Worm (Caenorhabditis elegans): ENCODE results near the gene bath-15.
A peak's percentile ranks its signal among the peaks of the same experiment; 100 is the strongest.
"Not testable (repeated sequence)": the region's sequence is repeated elsewhere in the genome, so short reads cannot be mapped to it uniquely, and the experiment has no call there.

Gene bath-15

ce11 chrIII:7778530-7778929 lies 2.7 kb upstream of the bath-15 start:
- TF ChIP-seq lsy-2 (tag; optimal IDR thresholded peaks at IDR 0.05) = peak in 1 of 2 experiments; percentile 74
- TF ChIP-seq daf-16 (GFP tag; optimal IDR thresholded peaks at IDR 0.05) = peak in 1 of 2 experiments; percentile 23
- TF ChIP-seq daf-16 (tag; optimal IDR thresholded peaks at IDR 0.05) = no peak
- no peak for TF ChIP-seq ceh-20 (GFP tag; IDR thresholded peaks at IDR 0.05)

- TF ChIP-seq php-3 (GFP tag; IDR thresholded peaks at IDR 0.05) (no peak), ztf-11 (tag; optimal IDR thresholded peaks at IDR 0.05) (no peak), ctbp-1 (GFP tag; IDR thresholded peaks at IDR 0.05) (0 out of 2 replicates have a peak, but pooled peaks have one; percentile 13), rbr-2 (tag; optimal IDR thresholded peaks at IDR 0.05) (no peak), aha-1 (tag) (peak; percentile 57), T26A8.4 (GFP tag; IDR thresholded peaks at IDR 0.05) (no peak), spr-3 (GFP tag; optimal IDR thresholded peaks at IDR 0.05) (no peak)
These were observed 2.0 kb downstream of the bath-15 start for ce11 chrIII:7773791-7774190.

ce11 chrIII:7772901-7773300 lies 2.9 kb downstream of the bath-15 start, which contains the start of the genes ZK686.6 and ZK686.1:
ZK686.6 (minus strand) TSS chrIII:7773001.
ZK686.1 (plus strand) TSS chrIII:7773134.
- TF ChIP-seq T20F7.1 (GFP tag; optimal IDR thresholded peaks at IDR 0.05) (no peak), jun-1 (tag; optimal IDR thresholded peaks at IDR 0.05) (no peak), ZK337.2 (GFP tag; IDR thresholded peaks at IDR 0.05) (no peak), daf-12 (tag; optimal IDR thresholded peaks at IDR 0.05) (no peak), saeg-2 (GFP tag; IDR thresholded peaks at IDR 0.05) (no peak), nhr-41 (GFP tag; IDR thresholded peaks at IDR 0.05) (no peak), zfp-2 (tag; optimal IDR thresholded peaks at IDR 0.05) (no peak), sdz-12 (GFP tag; optimal IDR thresholded peaks at IDR 0.05) (no peak), ceh-82 (tag; optimal IDR thresholded peaks at IDR 0.05) (no peak), ZK546.5 (tag; optimal IDR thresholded peaks at IDR 0.05) (no peak), hmg-1.1 (GFP tag; IDR thresholded peaks at IDR 0.05) (no peak), aha-1 (tag) (no peak), attf-4 (tag; optimal IDR thresholded peaks at IDR 0.05) (no peak), snpc-1.2 (GFP tag; IDR thresholded peaks at IDR 0.05) (no peak), Y48G9A.11 (GFP tag; IDR thresholded peaks at IDR 0.05) (no peak), mdl-1 (tag; optimal IDR thresholded peaks at IDR 0.05) (no peak), tag-97 (GFP tag; IDR thresholded peaks at IDR 0.05) (no peak), hlh-30 (tag; optimal IDR thresholded peaks at IDR 0.05; ENCODE audit: insufficient read depth) (no peak), lir-3 (tag; optimal IDR thresholded peaks at IDR 0.05) (no peak), dpl-1 (GFP tag; optimal IDR thresholded peaks at IDR 0.05) (no peak)

- TF ChIP-seq hlh-11 (tag; optimal IDR thresholded peaks at IDR 0.05) = peak; percentile 38
- TF ChIP-seq aha-1 (tag) = peak; percentile 42
- 0 out of 2 replicates have a peak, but pooled peaks have one; percentile 24 for TF ChIP-seq Y48G9A.11 (GFP tag; IDR thresholded peaks at IDR 0.05)
- TF ChIP-seq lsy-2 (tag; optimal IDR thresholded peaks at IDR 0.05) = peak in 1 of 2 experiments; percentile 85
- peak; percentile 51; the same call in 1 of the 2 replicates for TF ChIP-seq T26A8.4 (GFP tag; IDR thresholded peaks at IDR 0.05)
- TF ChIP-seq dve-1 (tag; optimal IDR thresholded peaks at IDR 0.05; ENCODE audit: insufficient read depth) = peak; percentile 59
- peak; percentile 40; the same call in 1 of the 2 replicates for TF ChIP-seq egl-43 (GFP tag; IDR thresholded peaks at IDR 0.05)
- peak; percentile 48; the same call in 1 of the 2 replicates for TF ChIP-seq madf-9 (GFP tag; conservative IDR thresholded peaks at IDR 0.05)
- peak; percentile 55 for TF ChIP-seq dpl-1 (GFP tag; optimal IDR thresholded peaks at IDR 0.05)
- peak; percentile 78 for TF ChIP-seq mes-2 (tag; optimal IDR thresholded peaks at IDR 0.05; ENCODE audit: poor library complexity, severe bottlenecking)
- TF ChIP-seq lin-38 (GFP tag; IDR thresholded peaks at IDR 0.05) = peak; percentile 84
- peak; percentile 41; the same call in 1 of the 2 replicates for TF ChIP-seq arid-1 (GFP tag; conservative IDR thresholded peaks at IDR 0.05)
- peak; percentile 33; the same call in 1 of the 2 replicates for TF ChIP-seq dmd-6 (GFP tag; IDR thresholded peaks at IDR 0.05)
- TF ChIP-seq mep-1 (tag; optimal IDR thresholded peaks at IDR 0.05) = peak; percentile 27
- TF ChIP-seq nhr-102 (tag; optimal IDR thresholded peaks at IDR 0.05) = peak; percentile 53
- peak; percentile 52 for TF ChIP-seq rbr-2 (tag; optimal IDR thresholded peaks at IDR 0.05)
- TF ChIP-seq ceh-20 (GFP tag; IDR thresholded peaks at IDR 0.05) = peak; percentile 49; the same call in 1 of the 2 replicates
- peak; percentile 12 for TF ChIP-seq F37D6.2 (tag; optimal IDR thresholded peaks at IDR 0.05)
- TF ChIP-seq hmg-1.1 (GFP tag; IDR thresholded peaks at IDR 0.05) = peak; percentile 47; the same call in 1 of the 2 replicates
- peak; percentile 37 for TF ChIP-seq T20F7.1 (GFP tag; optimal IDR thresholded peaks at IDR 0.05)
- TF ChIP-seq duxl-1 (tag; optimal IDR thresholded peaks at IDR 0.05; ENCODE audit: poor library complexity) = peak; percentile 48
- TF ChIP-seq unc-62 (GFP tag; optimal IDR thresholded peaks at IDR 0.05 in 1 of 2) = peak in 1 of 2 experiments; percentile 25
- TF ChIP-seq unc-62 (tag; optimal IDR thresholded peaks at IDR 0.05) = not testable (repeated sequence)
- TF ChIP-seq zfp-3 (GFP tag; conservative IDR thresholded peaks at IDR 0.05) = 0 out of 2 replicates have a peak, but pooled peaks have one; percentile 41
These were observed 4.8 kb downstream of the bath-15 start for ce11 chrIII:7770986-7771385.
